Worm (Caenorhabditis elegans) whole organism, mixed stage, embryonic: ENCODE data around the gene F54D11.4.

ENCODE experiments used
- elt-3 ChIP-seq: fragments of 150-350 bp; optimal IDR thresholded peaks from 2 replicates; lab custom pipeline; 2014; ENCODE audit warnings: missing biosample characterization, missing genetic modification characterization
- lin-13 ChIP-seq: fragments of 150-350 bp; optimal IDR thresholded peaks from 2 replicates; lab custom pipeline; 2014; ENCODE audit warnings: missing biosample characterization, missing genetic modification characterization
- mep-1 ChIP-seq: fragments of 150-350 bp; optimal IDR thresholded peaks from 2 replicates; lab custom pipeline; 2017; ENCODE audit warnings: missing biosample characterization, missing genetic modification reagents, missing genetic modification characterization, inconsistent platforms
- nhr-28 ChIP-seq: fragments of 150-350 bp; optimal IDR thresholded peaks from 2 replicates; lab custom pipeline; 2014; ENCODE audit warnings: missing biosample characterization, missing genetic modification characterization
- pha-4 ChIP-seq: fragments of 150-350 bp; optimal IDR thresholded peaks from 2 replicates; lab custom pipeline; 2018; ENCODE audit warnings: missing biosample characterization, missing genetic modification reagents, missing genetic modification characterization
- snpc-4 ChIP-seq: fragments of 150-350 bp; optimal IDR thresholded peaks from 2 replicates; lab custom pipeline; 2014; ENCODE audit warnings: missing biosample characterization, missing genetic modification characterization
- unc-39 ChIP-seq: fragments of 150-350 bp; optimal IDR thresholded peaks from 2 replicates; lab custom pipeline; 2014; ENCODE audit warnings: missing biosample characterization, missing genetic modification characterization
- ztf-11 ChIP-seq: fragments of 150-350 bp; optimal IDR thresholded peaks from 2 replicates; lab custom pipeline; 2014; ENCODE audit warnings: missing biosample characterization, missing genetic modification characterization

DNA sequence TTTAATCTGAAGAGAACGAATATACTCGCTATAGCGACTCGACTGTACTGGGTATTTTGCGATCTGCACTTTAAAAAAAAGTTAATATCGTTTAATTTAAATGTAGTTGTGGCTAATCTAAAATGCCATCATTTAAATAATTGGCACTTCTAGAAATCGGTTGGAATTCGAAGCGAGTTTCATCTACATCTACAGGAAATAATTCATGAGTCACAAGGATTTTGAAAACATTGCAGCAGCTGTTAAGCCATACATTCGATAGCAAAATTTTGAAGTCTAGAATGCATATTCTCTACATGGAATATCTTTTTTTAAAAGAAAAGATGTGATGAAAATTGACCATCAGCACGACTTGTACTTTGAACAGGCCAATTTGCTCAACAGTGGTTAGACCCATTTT lies 35.4 kb upstream of the F54D11.4 start:
- TF ChIP-seq snpc-4 (tag; lab: Kevin White, UChicago): no peak
- no peak for TF ChIP-seq pha-4 (tag; lab: Kevin White, UChicago)
- TF ChIP-seq lin-13 (tag; lab: Kevin White, UChicago): no peak
- TF ChIP-seq mep-1 (tag; lab: Kevin White, UChicago): no peak
- TF ChIP-seq unc-39 (tag; lab: Kevin White, UChicago): no peak
- TF ChIP-seq ztf-11 (tag; lab: Kevin White, UChicago): no peak
- no peak for TF ChIP-seq nhr-28
- TF ChIP-seq elt-3 (tag; lab: Kevin White, UChicago): no peak
